Worm (Caenorhabditis elegans) whole organism, L4 larva: ENCODE data around the gene ceh-54.

Experiments
- D1046.2 ChIP-seq: fragments of 200-800 bp; sonication (Bioruptor generic); IDR thresholded peaks from 2 replicates; pipeline ENCODE4 v1.3.6; 2022; ENCODE audit warnings: missing genetic modification characterization, missing compliant biosample characterization
- F37D6.2 ChIP-seq: sonication (generic microtip); optimal IDR thresholded peaks from 2 replicates; lab custom pipeline; 2016; ENCODE audit warnings: mild to moderate bottlenecking, missing genetic modification characterization, missing compliant biosample characterization
- ZK337.2 ChIP-seq: fragments of 200-800 bp; sonication (Bioruptor generic); IDR thresholded peaks from 2 replicates; pipeline ENCODE4 v1.3.6; 2022; ENCODE audit warnings: missing genetic modification reagents, missing genetic modification characterization, missing compliant biosample characterization
- aha-1 ChIP-seq: fragments of 150-350 bp; peaks from one replicate; lab custom pipeline; 2014; ENCODE audit warnings: missing biosample characterization, missing genetic modification characterization
- ama-1 ChIP-seq: fragments of 150-350 bp; optimal IDR thresholded peaks from 2 replicates; lab custom pipeline; 2014; ENCODE audit warnings: inconsistent platforms, mixed read lengths
- arid-1 ChIP-seq: fragments of 200-800 bp; sonication (Bioruptor generic); conservative IDR thresholded peaks from 2 replicates; pipeline ENCODE4 v1.3.6; 2022; ENCODE audit warnings: missing genetic modification reagents, missing genetic modification characterization, missing compliant biosample characterization
- ceh-20 ChIP-seq: fragments of 200-800 bp; sonication (Bioruptor generic); IDR thresholded peaks from 2 replicates; pipeline ENCODE4 v1.3.6; 2022; ENCODE audit warnings: missing genetic modification reagents, missing genetic modification characterization, missing compliant biosample characterization
- ceh-32 ChIP-seq: sonication (generic microtip); optimal IDR thresholded peaks from 2 replicates; lab custom pipeline; 2016; ENCODE audit warnings: mild to moderate bottlenecking, missing genetic modification characterization, missing compliant biosample characterization; ENCODE audit not compliant: poor library complexity
- ceh-82 ChIP-seq: sonication (generic microtip); optimal IDR thresholded peaks from 2 replicates; lab custom pipeline; 2017; ENCODE audit warnings: missing biosample characterization, missing genetic modification characterization
- daf-8 ChIP-seq: fragments of 200-800 bp; sonication (Bioruptor generic); IDR thresholded peaks from 2 replicates; pipeline ENCODE4 v1.3.6; 2022; ENCODE audit warnings: missing genetic modification characterization, missing compliant biosample characterization
- dmd-6 ChIP-seq: fragments of 200-800 bp; sonication (Bioruptor generic); IDR thresholded peaks from 2 replicates; pipeline ENCODE4 v1.3.6; 2022; ENCODE audit warnings: missing genetic modification reagents, missing genetic modification characterization, missing compliant biosample characterization
- dve-1 ChIP-seq: sonication (generic microtip); optimal IDR thresholded peaks from 2 replicates; lab custom pipeline; 2017; ENCODE audit warnings: antibody characterized with exemption, mild to moderate bottlenecking, missing genetic modification characterization, missing compliant biosample characterization; ENCODE audit not compliant: insufficient read depth
- egl-43 ChIP-seq: fragments of 200-800 bp; sonication (Bioruptor generic); IDR thresholded peaks from 2 replicates; pipeline ENCODE4 v1.3.6; 2022; ENCODE audit warnings: missing genetic modification reagents, missing genetic modification characterization, missing compliant biosample characterization
- fkh-10 ChIP-seq: fragments of 150-350 bp; optimal IDR thresholded peaks from 2 replicates; lab custom pipeline; 2014; ENCODE audit warnings: missing biosample characterization, missing genetic modification reagents, missing genetic modification characterization
- fos-1 ChIP-seq: fragments of 150-350 bp; optimal IDR thresholded peaks from 2 replicates; lab custom pipeline; 2014; ENCODE audit warnings: missing biosample characterization, missing genetic modification characterization
- gei-8 ChIP-seq: fragments of 200-800 bp; sonication (Bioruptor generic); optimal IDR thresholded peaks from 2 replicates; lab custom pipeline; 2018; ENCODE audit warnings: mild to moderate bottlenecking, missing genetic modification characterization, missing compliant biosample characterization
- hlh-11 ChIP-seq: fragments of 200-800 bp; sonication (Bioruptor generic); optimal IDR thresholded peaks from 2 replicates; lab custom pipeline; 2018; ENCODE audit warnings: mild to moderate bottlenecking, missing genetic modification characterization, missing compliant biosample characterization
- lin-13 ChIP-seq: fragments of 150-350 bp; optimal IDR thresholded peaks from 2 replicates; lab custom pipeline; 2014; ENCODE audit warnings: missing biosample characterization, missing genetic modification reagents, missing genetic modification characterization
- lin-29 ChIP-seq: fragments of 200-800 bp; sonication (Bioruptor generic); IDR thresholded peaks from 2 replicates; pipeline ENCODE4 v1.3.6; 2022; ENCODE audit warnings: missing genetic modification reagents, missing genetic modification characterization, missing compliant biosample characterization
- lin-38 ChIP-seq: fragments of 200-800 bp; sonication (Bioruptor generic); IDR thresholded peaks from 2 replicates; pipeline ENCODE4 v1.3.6; 2022; ENCODE audit warnings: missing genetic modification reagents, missing genetic modification characterization, missing compliant biosample characterization
- mdl-1 ChIP-seq, 2 experiments: fragments of 150-350 bp in 1 of 2; sonication (generic microtip) in 1 of 2; optimal IDR thresholded peaks; 2 replicates each; lab custom pipeline; 2014 to 2017; ENCODE audit warnings: missing biosample characterization in 2 of 2, missing genetic modification characterization in 2 of 2
- mes-2 ChIP-seq: sonication (generic microtip); optimal IDR thresholded peaks from 2 replicates; lab custom pipeline; 2016; ENCODE audit warnings: missing genotype, mild to moderate bottlenecking, missing genetic modification characterization, missing compliant biosample characterization; ENCODE audit not compliant: poor library complexity, severe bottlenecking
- mxl-3 ChIP-seq: fragments of 200-800 bp; sonication (Bioruptor generic); optimal IDR thresholded peaks from 2 replicates; lab custom pipeline; 2018; ENCODE audit warnings: mild to moderate bottlenecking, missing genetic modification characterization, missing compliant biosample characterization
- nhr-102 ChIP-seq: sonication (generic microtip); optimal IDR thresholded peaks from 2 replicates; lab custom pipeline; 2016; ENCODE audit warnings: mild to moderate bottlenecking, missing genetic modification characterization, moderate library complexity, missing compliant biosample characterization
- nhr-11 ChIP-seq: fragments of 150-350 bp; optimal IDR thresholded peaks from 2 replicates; lab custom pipeline; 2014; ENCODE audit warnings: missing biosample characterization, missing genetic modification characterization
- nhr-42 ChIP-seq: fragments of 200-800 bp; sonication (Bioruptor generic); IDR thresholded peaks from 2 replicates; pipeline ENCODE4 v1.3.6; 2022; ENCODE audit warnings: missing genetic modification characterization, missing compliant biosample characterization
- nhr-48 ChIP-seq: sonication (generic microtip); optimal IDR thresholded peaks from 2 replicates; lab custom pipeline; 2016; ENCODE audit warnings: mild to moderate bottlenecking, missing genetic modification characterization, missing compliant biosample characterization
- nhr-77 ChIP-seq: fragments of 150-350 bp; optimal IDR thresholded peaks from 2 replicates; lab custom pipeline; 2014; ENCODE audit warnings: missing biosample characterization, missing genetic modification characterization
- pha-4 ChIP-seq, 2 experiments: fragments of 150-350 bp in 1 of 2; fragments of 200-800 bp in 1 of 2; sonication (Bioruptor generic) in 1 of 2; IDR thresholded peaks in 1 of 2; optimal IDR thresholded peaks in 1 of 2; 2 replicates each; pipeline versions ENCODE4 v1.3.6 to Lab custom; 2014 to 2022; ENCODE audit warnings: missing genetic modification characterization in 2 of 2, missing genetic modification reagents in 2 of 2, missing biosample characterization in 1 of 2, missing compliant biosample characterization in 1 of 2
- pqm-1 ChIP-seq: sonication (generic microtip); optimal IDR thresholded peaks from 2 replicates; lab custom pipeline; 2017; ENCODE audit warnings: missing biosample characterization, missing genetic modification characterization
- rbr-2 ChIP-seq: sonication (generic microtip); optimal IDR thresholded peaks from 2 replicates; lab custom pipeline; 2016; ENCODE audit warnings: missing genotype, missing genetic modification characterization, missing compliant biosample characterization
- saeg-2 ChIP-seq: fragments of 200-800 bp; sonication (Bioruptor generic); IDR thresholded peaks from 2 replicates; pipeline ENCODE4 v1.3.6; 2022; ENCODE audit warnings: missing genetic modification reagents, missing genetic modification characterization, missing compliant biosample characterization
- sdz-12 ChIP-seq: fragments of 200-800 bp; sonication (Bioruptor generic); optimal IDR thresholded peaks from 2 replicates; lab custom pipeline; 2018; ENCODE audit warnings: mild to moderate bottlenecking, missing genetic modification characterization, missing compliant biosample characterization
- skn-1 ChIP-seq: fragments of 150-350 bp; optimal IDR thresholded peaks from 2 replicates; lab custom pipeline; 2014; ENCODE audit warnings: missing biosample characterization, missing genetic modification characterization
- snpc-1.2 ChIP-seq: fragments of 200-800 bp; sonication (Bioruptor generic); IDR thresholded peaks from 2 replicates; pipeline ENCODE4 v1.3.6; 2022; ENCODE audit warnings: missing genetic modification reagents, missing genetic modification characterization, missing compliant biosample characterization
- snpc-4 ChIP-seq: fragments of 150-350 bp; optimal IDR thresholded peaks from 2 replicates; lab custom pipeline; 2014; ENCODE audit warnings: missing biosample characterization, missing genetic modification characterization
- unc-62 ChIP-seq, 3 experiments: fragments of 150-350 bp in 1 of 3; sonication (generic microtip); optimal IDR thresholded peaks in 2 of 3; peaks in 1 of 3; 1 replicate in 1 of 3; 2 replicates in 2 of 3; lab custom pipeline; 2014 to 2017; ENCODE audit warnings: missing biosample characterization in 3 of 3, missing genetic modification characterization in 3 of 3, missing genetic modification reagents in 3 of 3, missing genotype in 1 of 3
- vab-7 ChIP-seq: fragments of 200-800 bp; sonication (Bioruptor generic); IDR thresholded peaks from 2 replicates; pipeline ENCODE4 v1.3.6; 2022; ENCODE audit warnings: missing genetic modification reagents, missing genetic modification characterization, missing compliant biosample characterization
- zag-1 ChIP-seq: fragments of 150-350 bp; optimal IDR thresholded peaks from 2 replicates; lab custom pipeline; 2014; ENCODE audit warnings: missing biosample characterization, missing genetic modification characterization
- zfp-2 ChIP-seq: sonication (generic microtip); optimal IDR thresholded peaks from 2 replicates; lab custom pipeline; 2016; ENCODE audit warnings: mild to moderate bottlenecking, missing genetic modification characterization, missing compliant biosample characterization
- zip-2 ChIP-seq: fragments of 150-350 bp; optimal IDR thresholded peaks from 2 replicates; lab custom pipeline; 2014; ENCODE audit warnings: missing biosample characterization, missing genetic modification characterization

The ceh-54 gene

ce11 chrX:6219892-6220291 lies 25.9 kb upstream of the ceh-54 start (continued):
- peak; percentile 87 for TF ChIP-seq egl-43 (GFP tag; lab: Robert Waterston, UW)
- peak; percentile 74 for TF ChIP-seq ZK337.2 (GFP tag; lab: Robert Waterston, UW)
- TF ChIP-seq mxl-3 = peak; percentile 43
- no peak for TF ChIP-seq nhr-102
- TF ChIP-seq snpc-1.2 (GFP tag; lab: Robert Waterston, UW) = peak; percentile 79
- TF ChIP-seq dve-1 (tag; lab: Kevin White, UChicago) = peak; percentile 31
- no peak for TF ChIP-seq pqm-1
- TF ChIP-seq ceh-20 (GFP tag; lab: Robert Waterston, UW) = peak; percentile 57; the same call in 1 of the 2 replicates
- no peak for TF ChIP-seq mdl-1 (tag; optimal IDR thresholded peaks at IDR 0.05; lab: Kevin White, UChicago)
- peak; percentile 61 for TF ChIP-seq rbr-2
- 0 out of 2 replicates have a peak, but pooled peaks have one; percentile 12 for TF ChIP-seq saeg-2 (GFP tag; lab: Robert Waterston, UW)
- TF ChIP-seq vab-7 (GFP tag; lab: Robert Waterston, UW) = peak; percentile 89

- TF ChIP-seq daf-8 (GFP tag; lab: Robert Waterston, UW) = no peak
- peak; percentile 2 for TF ChIP-seq aha-1 (tag; lab: Kevin White, UChicago)
These were observed 22.5 kb upstream of the ceh-54 start, which contains the start of gene lrch-1 for ce11 chrX:6216551-6216950. Gene lrch-1, minus strand, starts transcription at chrX:6216651.

- TF ChIP-seq unc-62 (GFP tag; optimal IDR thresholded peaks at IDR 0.05 in 1 of 2; lab: Kevin White, UChicago) (peak in 1 of 2 experiments; percentile 94), unc-62 (tag; optimal IDR thresholded peaks at IDR 0.05; lab: Kevin White, UChicago) (no peak), nhr-102 (no peak), saeg-2 (GFP tag; lab: Robert Waterston, UW) (no peak)
These were observed 17.3 kb upstream of the ceh-54 start for ce11 chrX:6211322-6211820.

ce11 chrX:6208463-6208862 lies 14.4 kb upstream of the ceh-54 start, which contains the start of gene C14F11.7:
Gene C14F11.7, minus strand, starts transcription at chrX:6208563.
- TF ChIP-seq snpc-4 (tag; lab: Kevin White, UChicago) (no peak), D1046.2 (GFP tag; lab: Robert Waterston, UW) (no peak), fkh-10 (GFP tag; lab: Kevin White, UChicago) (no peak), nhr-77 (tag; lab: Kevin White, UChicago) (no peak), pha-4 (GFP tag; IDR thresholded peaks at IDR 0.05; lab: Robert Waterston, UW) (no peak), pha-4 (tag; optimal IDR thresholded peaks at IDR 0.05; lab: Kevin White, UChicago) (no peak), lin-13 (GFP tag; lab: Kevin White, UChicago) (no peak), zfp-2 (tag; lab: Kevin White, UChicago) (no peak), ceh-82 (tag; lab: Kevin White, UChicago) (no peak)

- peak; percentile 91 for TF ChIP-seq F37D6.2 (tag; lab: Kevin White, UChicago)
- peak; percentile 94 for TF ChIP-seq rbr-2
- peak; percentile 77 for TF ChIP-seq gei-8 (GFP tag; lab: Kevin White, UChicago)
- peak; percentile 97 for TF ChIP-seq mes-2 (tag; lab: Kevin White, UChicago)
- TF ChIP-seq arid-1 (GFP tag; lab: Robert Waterston, UW) = peak; percentile 86
- TF ChIP-seq hlh-11 = peak; percentile 88
- TF ChIP-seq zfp-2 (tag; lab: Kevin White, UChicago) = peak; percentile 43
- TF ChIP-seq nhr-48 (tag; lab: Kevin White, UChicago) = peak; percentile 84
- TF ChIP-seq lin-38 (GFP tag; lab: Robert Waterston, UW) = peak; percentile 76
- TF ChIP-seq fos-1 (tag; lab: Kevin White, UChicago) = no peak
- peak; percentile 94 for TF ChIP-seq sdz-12 (GFP tag; lab: Kevin White, UChicago)
- peak; percentile 92 for TF ChIP-seq dve-1 (tag; lab: Kevin White, UChicago)
- TF ChIP-seq lin-29 = peak; percentile 78; the same call in 1 of the 2 replicates
- peak; percentile 30 for TF ChIP-seq zag-1 (tag; lab: Kevin White, UChicago)
- peak; percentile 52 for TF ChIP-seq pqm-1
- TF ChIP-seq mxl-3 = peak; percentile 89
- peak; percentile 88 for TF ChIP-seq nhr-11 (tag; lab: Kevin White, UChicago)
- TF ChIP-seq dmd-6 = peak; percentile 88
- TF ChIP-seq zip-2 (tag; lab: Kevin White, UChicago) = peak; percentile 78
- peak; percentile 90 for TF ChIP-seq nhr-42
- peak; percentile 74 for TF ChIP-seq ceh-32 (tag; lab: Kevin White, UChicago)
- peak; percentile 68; the same call in 1 of the 2 replicates for TF ChIP-seq D1046.2 (GFP tag; lab: Robert Waterston, UW)
- no peak for TF ChIP-seq skn-1
- TF ChIP-seq ama-1 = no peak
These were observed 13.6 kb upstream of the ceh-54 start, which contains the start of gene T13C5.6 for ce11 chrX:6207687-6208088. Gene T13C5.6, minus strand, starts transcription at chrX:6207687.
